Worm (Caenorhabditis elegans): ENCODE data around the gene ddl-1.

DNA sequence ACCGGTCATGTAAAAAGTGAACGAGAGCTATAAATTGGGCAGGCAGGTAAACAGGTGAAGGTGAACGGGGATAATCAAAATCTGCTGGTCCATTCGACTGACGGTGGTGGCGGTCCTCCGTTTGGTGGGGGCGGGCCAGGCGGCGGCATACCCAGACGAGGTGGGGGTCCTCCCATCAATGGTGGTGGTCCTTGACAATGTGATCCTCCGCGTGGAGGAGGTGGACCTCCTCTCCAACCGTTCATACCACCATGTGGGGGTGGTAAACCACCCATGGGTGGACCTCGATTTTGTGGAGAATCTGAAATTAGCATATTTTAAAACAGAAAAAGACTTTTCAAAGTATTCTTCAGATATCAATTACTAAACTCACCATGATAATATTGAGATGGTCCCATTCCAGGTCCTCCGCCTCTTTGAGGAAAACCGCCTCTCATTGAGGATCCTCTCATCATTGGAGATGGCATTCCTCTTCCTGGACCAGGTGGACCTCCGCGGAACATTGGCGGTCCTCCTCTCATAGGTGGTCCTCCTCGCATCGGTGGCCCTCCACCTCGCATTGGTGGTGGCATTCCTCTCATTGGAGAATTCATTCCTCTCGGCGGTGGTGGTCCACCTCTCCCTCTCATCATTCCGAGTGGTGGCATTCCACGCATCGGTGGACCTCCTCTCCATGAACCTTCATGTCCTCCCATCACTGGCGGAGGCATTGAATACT, 7.7 kb downstream of the ddl-1 start:
- TF ChIP-seq ama-1 (optimal IDR thresholded peaks at IDR 0.05), result no peak
- no peak for TF ChIP-seq ets-7 (tag; optimal IDR thresholded peaks at IDR 0.05)
- TF ChIP-seq ceh-13 (GFP tag; optimal IDR thresholded peaks at IDR 0.05), result no peak
- TF ChIP-seq flt-1 (GFP tag; IDR thresholded peaks at IDR 0.05), result no peak
- TF ChIP-seq tra-4 (tag; optimal IDR thresholded peaks at IDR 0.05), result no peak
- TF ChIP-seq hmbx-1 (tag; optimal IDR thresholded peaks at IDR 0.05), result no peak
- TF ChIP-seq pes-1 (GFP tag; IDR thresholded peaks at IDR 0.05), result no peak
- no peak for TF ChIP-seq sea-1 (GFP tag; conservative IDR thresholded peaks at IDR 0.05)
- TF ChIP-seq tbx-37 (GFP tag; conservative IDR thresholded peaks at IDR 0.05), result no peak
- TF ChIP-seq aly-1 (tag; optimal IDR thresholded peaks at IDR 0.05), result no peak
